Fruit fly (Drosophila melanogaster): Measurements from ENCODE around the gene Cep290.

The Cep290 gene

DNA sequence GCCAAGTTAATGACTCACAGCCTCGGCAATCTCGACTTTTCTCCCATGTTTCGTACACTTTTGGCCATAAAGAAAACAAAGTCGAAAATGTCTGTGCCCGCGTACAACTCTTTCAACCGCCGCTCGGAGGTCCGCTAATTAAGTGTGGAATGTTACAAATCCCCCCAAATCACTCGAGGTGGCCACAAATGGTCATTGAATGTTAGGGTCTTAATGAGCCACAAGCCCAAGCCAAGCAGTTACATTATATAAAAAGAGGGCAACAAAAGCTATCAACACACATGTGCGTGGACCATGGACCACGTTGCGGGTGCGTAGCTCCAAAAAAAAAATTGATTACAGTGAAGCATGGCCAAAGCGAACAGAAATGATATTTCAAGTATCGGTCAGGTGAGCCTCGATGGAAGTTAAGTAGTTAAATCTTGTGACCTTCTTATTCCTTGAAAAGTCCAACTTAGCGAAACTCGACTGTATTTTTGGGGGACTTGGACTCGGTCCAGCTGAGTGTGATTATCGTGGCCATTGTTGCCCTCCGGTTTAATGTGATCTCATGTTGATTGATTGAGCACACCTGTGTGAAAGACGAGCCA is 24.3 kb upstream of the Cep290 start (continued):
- TF ChIP-seq fkh (GFP tag; optimal IDR thresholded peaks at IDR 0.05) (no peak), Ets96B (tag; optimal IDR thresholded peaks at IDR 0.05) (no peak), dsx (GFP tag; optimal IDR thresholded peaks at IDR 0.05; ENCODE audit: poor library complexity, severe bottlenecking) (no peak), Eip78C (GFP tag) (peak; percentile 89), CG11294 (GFP tag; IDR thresholded peaks at IDR 0.05) (0 out of 2 replicates have a peak, but pooled peaks have one; percentile 6), Gug (GFP tag; IDR thresholded peaks at IDR 0.05) (no peak), cyc (GFP tag; optimal IDR thresholded peaks at IDR 0.05) (peak; percentile 73), CG10669 (GFP tag; optimal IDR thresholded peaks at IDR 0.05) (peak; percentile 7), Eip93F (GFP tag; optimal IDR thresholded peaks at IDR 0.05) (peak; percentile 44), Sox102F (GFP tag; optimal IDR thresholded peaks at IDR 0.05) (peak; percentile 71), salr (GFP tag; optimal IDR thresholded peaks at IDR 0.05) (no peak), CG11762 (GFP tag; optimal IDR thresholded peaks at IDR 0.05; ENCODE audit: insufficient read depth) (peak; percentile 10), CG8119 (GFP tag; IDR thresholded peaks at IDR 0.05) (peak; percentile 39; the same call in 1 of the 3 replicates), CG16779 (tag; optimal IDR thresholded peaks at IDR 0.05) (no peak), Hr38 (GFP tag; optimal IDR thresholded peaks at IDR 0.05) (no peak), Hr39 (GFP tag; optimal IDR thresholded peaks at IDR 0.05) (peak; percentile 80), dac (GFP tag; optimal IDR thresholded peaks at IDR 0.05) (no peak)

dm6 chr3L:820332-820731 is 23.4 kb upstream of the Cep290 start:
- peak; percentile 77 for TF ChIP-seq CG10669 (GFP tag; optimal IDR thresholded peaks at IDR 0.05)
- peak; percentile 94 for TF ChIP-seq svp (GFP tag)
- peak; percentile 73 for TF ChIP-seq CG1621 (tag; optimal IDR thresholded peaks at IDR 0.05)
- peak; percentile 82 for TF ChIP-seq Gug (GFP tag; IDR thresholded peaks at IDR 0.05)
- peak; percentile 84 for TF ChIP-seq CG10631 (GFP tag; optimal IDR thresholded peaks at IDR 0.05)
- peak; percentile 66 for TF ChIP-seq Hr4 (GFP tag; optimal IDR thresholded peaks at IDR 0.05)
- peak; percentile 88 for TF ChIP-seq achi (GFP tag; optimal IDR thresholded peaks at IDR 0.05)
- peak; percentile 82 for TF ChIP-seq Ets96B (tag; optimal IDR thresholded peaks at IDR 0.05)
- TF ChIP-seq CG11294 (GFP tag; IDR thresholded peaks at IDR 0.05) = peak; percentile 79
- TF ChIP-seq CG3919 (GFP tag; optimal IDR thresholded peaks at IDR 0.05) = peak; percentile 82
- peak; percentile 90 for TF ChIP-seq CG6163 (GFP tag; IDR thresholded peaks at IDR 0.05)
- peak; percentile 80 for TF ChIP-seq CG6808 (GFP tag; optimal IDR thresholded peaks at IDR 0.05)
- TF ChIP-seq lz (GFP tag; optimal IDR thresholded peaks at IDR 0.05) = peak; percentile 79
- no peak for TF ChIP-seq fd85E (GFP tag; optimal IDR thresholded peaks at IDR 0.05)
- peak; percentile 68 to 70 for TF ChIP-seq salr (GFP tag; optimal IDR thresholded peaks at IDR 0.05)
- TF ChIP-seq vri (GFP tag; optimal IDR thresholded peaks at IDR 0.05) = peak; percentile 60
- peak; percentile 81 for TF ChIP-seq net (GFP tag; optimal IDR thresholded peaks at IDR 0.05)
- peak; percentile 83 for TF ChIP-seq CG8632 (GFP tag; optimal IDR thresholded peaks at IDR 0.05)
- TF ChIP-seq Eip93F (GFP tag; optimal IDR thresholded peaks at IDR 0.05) = peak; percentile 67
- peak; percentile 76 for TF ChIP-seq CG6276 (GFP tag; optimal IDR thresholded peaks at IDR 0.05)
- peak; percentile 83 for TF ChIP-seq CG3032 (tag; optimal IDR thresholded peaks at IDR 0.05)
- TF ChIP-seq CG9139 (GFP tag; optimal IDR thresholded peaks at IDR 0.05) = peak; percentile 81
- peak; percentile 71 for TF ChIP-seq Sox14 (GFP tag; optimal IDR thresholded peaks at IDR 0.05)
- peak; percentile 66 for TF ChIP-seq Sox15 (GFP tag; optimal IDR thresholded peaks at IDR 0.05)
- TF ChIP-seq CG4318 (GFP tag; optimal IDR thresholded peaks at IDR 0.05) = peak; percentile 76
- TF ChIP-seq CG8319 (GFP tag; optimal IDR thresholded peaks at IDR 0.05) = peak; percentile 50
- TF ChIP-seq dac (GFP tag; optimal IDR thresholded peaks at IDR 0.05) = peak; percentile 61
- TF ChIP-seq CG11762 (GFP tag; optimal IDR thresholded peaks at IDR 0.05; ENCODE audit: insufficient read depth) = peak; percentile 63
- TF ChIP-seq fd59A (GFP tag; optimal IDR thresholded peaks at IDR 0.05) = peak; percentile 61
- TF ChIP-seq Met (GFP tag; optimal IDR thresholded peaks at IDR 0.05) = peak; percentile 82
- peak; percentile 93 for TF ChIP-seq eg (GFP tag; IDR thresholded peaks at IDR 0.05)
- TF ChIP-seq Blimp-1 (GFP tag; optimal IDR thresholded peaks at IDR 0.05) = peak; percentile 54
- TF ChIP-seq spab (GFP tag; optimal IDR thresholded peaks at IDR 0.05) = peak; percentile 75
- peak; percentile 95 for TF ChIP-seq Eip78C (GFP tag)
- peak; percentile 68 for TF ChIP-seq cyc (GFP tag; optimal IDR thresholded peaks at IDR 0.05)
- peak; percentile 73 for TF ChIP-seq CG31627 (GFP tag; optimal IDR thresholded peaks at IDR 0.05)
- TF ChIP-seq pdm3 (GFP tag; optimal IDR thresholded peaks at IDR 0.05) = peak; percentile 79
- TF ChIP-seq Hr39 (GFP tag; optimal IDR thresholded peaks at IDR 0.05) = peak; percentile 78
- TF ChIP-seq dsx (GFP tag; optimal IDR thresholded peaks at IDR 0.05; ENCODE audit: poor library complexity, severe bottlenecking) = peak; percentile 91
- TF ChIP-seq CG7368 (GFP tag; optimal IDR thresholded peaks at IDR 0.05) = peak; percentile 68
- TF ChIP-seq Eip75B (GFP tag; optimal IDR thresholded peaks at IDR 0.05) = peak; percentile 73
- peak; percentile 83 to 89 for TF ChIP-seq ss (GFP tag; optimal IDR thresholded peaks at IDR 0.05)

All from whole organism, prepupa.